Fruit fly (Drosophila melanogaster) whole organism, wandering third instar larva: ENCODE data around the gene corto.
A peak's percentile ranks its signal among the peaks of the same experiment; 100 is the strongest.

Experiments
- CG32264 ChIP-seq: fragments of 200-800 bp; sonication (Bioruptor generic); optimal IDR thresholded peaks from 2 replicates; lab custom pipeline; 2016; ENCODE audit warnings: missing biosample characterization, missing genetic modification characterization
- Dfd ChIP-seq: fragments of >200 bp; optimal IDR thresholded peaks from 2 replicates; lab custom pipeline; 2017; ENCODE audit warnings: missing biosample characterization, missing genetic modification characterization
- Hr83 ChIP-seq: fragments of 200-300 bp; sonication (Bioruptor generic); optimal IDR thresholded peaks from 2 replicates; lab custom pipeline; 2016; ENCODE audit warnings: missing biosample characterization, mild to moderate bottlenecking, missing genetic modification characterization, moderate library complexity; ENCODE audit not compliant: poor library complexity, severe bottlenecking
- Myc ChIP-seq: fragments of >200 bp; optimal IDR thresholded peaks from 2 replicates; lab custom pipeline; 2017
- OdsH ChIP-seq: fragments of 200-800 bp; sonication (Bioruptor generic); optimal IDR thresholded peaks from 2 replicates; lab custom pipeline; 2016; ENCODE audit warnings: missing biosample characterization, mild to moderate bottlenecking, missing genetic modification characterization
- foxo ChIP-seq, 2 experiments: fragments of 200-800 bp; sonication (Bioruptor generic); optimal IDR thresholded peaks; 2 replicates in 1 of 2; 3 replicates in 1 of 2; lab custom pipeline; 2016 to 2017; ENCODE audit warnings: missing biosample characterization in 2 of 2, missing genetic modification characterization in 2 of 2
- fru ChIP-seq: fragments of 200-800 bp; sonication (Bioruptor generic); optimal IDR thresholded peaks from 3 replicates; lab custom pipeline; 2016; ENCODE audit warnings: missing biosample characterization, mild to moderate bottlenecking, missing genetic modification characterization
- h ChIP-seq: fragments of 200-800 bp; sonication (Bioruptor generic); optimal IDR thresholded peaks from 3 replicates; lab custom pipeline; 2016; ENCODE audit warnings: missing biosample characterization, mild to moderate bottlenecking, missing genetic modification characterization
- psq ChIP-seq: fragments of 200-800 bp; sonication (Bioruptor generic); optimal IDR thresholded peaks from 3 replicates; lab custom pipeline; 2017; ENCODE audit warnings: missing biosample characterization, mild to moderate bottlenecking, missing genetic modification characterization, moderate library complexity
- sv ChIP-seq: fragments of 200-800 bp; sonication (Bioruptor generic); optimal IDR thresholded peaks from 3 replicates; lab custom pipeline; 2016; ENCODE audit warnings: missing biosample characterization, missing genetic modification characterization

dm6 chr3R:5084413-5084812 lies 2.5 kb downstream of the corto start:
- TF ChIP-seq fru (GFP tag; lab: Kevin White, UChicago), result no peak
- TF ChIP-seq h, result no peak
- peak; percentile 98 for TF ChIP-seq Dfd (GFP tag; lab: Kevin White, UChicago)
- TF ChIP-seq OdsH (GFP tag; lab: Kevin White, UChicago), result no peak
- TF ChIP-seq CG32264 (GFP tag; lab: Kevin White, UChicago), result no peak
- TF ChIP-seq sv (GFP tag; lab: Kevin White, UChicago), result no peak
- TF ChIP-seq psq (GFP tag; lab: Kevin White, UChicago), result no peak
- TF ChIP-seq Myc, result no peak
- TF ChIP-seq foxo (GFP tag; optimal IDR thresholded peaks at IDR 0.05; lab: Kevin White, UChicago), result no peak
- TF ChIP-seq Hr83 (GFP tag; lab: Kevin White, UChicago), result no peak
